Worm (Caenorhabditis elegans): ENCODE results near the gene tbx-31.
"Not testable (repeated sequence)": the region's sequence is repeated elsewhere in the genome, so short reads cannot be mapped to it uniquely, and the experiment has no call there.

Gene tbx-31

ce11 chrX:1706538-1706937, 32.6 kb upstream of the tbx-31 start, which contains the start of gene F07G6.5:
TSS of gene F07G6.5 (minus strand) at chrX:1706638.
- TF ChIP-seq nhr-84 (tag; optimal IDR thresholded peaks at IDR 0.05) (no peak), egl-27 (tag; optimal IDR thresholded peaks at IDR 0.05) (no peak), unc-130 (tag; optimal IDR thresholded peaks at IDR 0.05) (no peak), swsn-7 (tag; optimal IDR thresholded peaks at IDR 0.05) (no peak), C04F5.9 (tag; optimal IDR thresholded peaks at IDR 0.05) (no peak), dsc-1 (tag; optimal IDR thresholded peaks at IDR 0.05) (no peak), lin-35 (GFP tag; optimal IDR thresholded peaks at IDR 0.05) (no peak), nhr-20 (tag; optimal IDR thresholded peaks at IDR 0.05) (no peak), ces-1 (GFP tag; optimal IDR thresholded peaks at IDR 0.05) (no peak), ztf-11 (tag; optimal IDR thresholded peaks at IDR 0.05) (no peak)

- TF ChIP-seq blmp-1 (tag; optimal IDR thresholded peaks at IDR 0.05) (no peak), jun-1 (tag; optimal IDR thresholded peaks at IDR 0.05) (no peak), tbx-2 (tag; optimal IDR thresholded peaks at IDR 0.05) (no peak), C34B4.2 (tag; optimal IDR thresholded peaks at IDR 0.05) (no peak), ets-5 (GFP tag; IDR thresholded peaks at IDR 0.05) (no peak), aha-1 (tag; optimal IDR thresholded peaks at IDR 0.05) (no peak)
Measured at ce11 chrX:1703840-1704239, 29.9 kb upstream of the tbx-31 start, which contains the start of gene C36C9.5. TSS of gene C36C9.5 (minus strand) at chrX:1703940.

ce11 chrX:1703049-1703448, 29.1 kb upstream of the tbx-31 start:
- no peak for TF ChIP-seq fos-1 (tag; optimal IDR thresholded peaks at IDR 0.05)
- no peak for TF ChIP-seq tbx-2 (tag; optimal IDR thresholded peaks at IDR 0.05)

ce11 chrX:1698476-1698875, 24.5 kb upstream of the tbx-31 start:
- TF ChIP-seq ceh-88 (GFP tag; IDR thresholded peaks at IDR 0.05) (no peak), alr-1 (tag; optimal IDR thresholded peaks at IDR 0.05; ENCODE audit: borderline replicate concordance) (no peak), swsn-7 (tag; optimal IDR thresholded peaks at IDR 0.05) (no peak), ceh-63 (GFP tag; optimal IDR thresholded peaks at IDR 0.05) (no peak), grh-1 (GFP tag; IDR thresholded peaks at IDR 0.05) (no peak), C16A3.4 (tag; optimal IDR thresholded peaks at IDR 0.05) (no peak), elt-3 (tag; optimal IDR thresholded peaks at IDR 0.05) (no peak), tbx-2 (tag; optimal IDR thresholded peaks at IDR 0.05) (no peak)

ce11 chrX:1696879-1697278, 22.9 kb upstream of the tbx-31 start, which contains the start of gene C36C9.4:
TSS of gene C36C9.4 (minus strand) at chrX:1696979.
- TF ChIP-seq nhr-76 (tag; optimal IDR thresholded peaks at IDR 0.05); snu-23 (GFP tag; optimal IDR thresholded peaks at IDR 0.05); pqm-1 (tag; optimal IDR thresholded peaks at IDR 0.05): not testable (repeated sequence)

- not testable (repeated sequence) for TF ChIP-seq C16A3.4 (tag; optimal IDR thresholded peaks at IDR 0.05); ztf-11 (tag; optimal IDR thresholded peaks at IDR 0.05); sup-37 (GFP tag; optimal IDR thresholded peaks at IDR 0.05)
Measured at ce11 chrX:1690894-1691293, 16.9 kb upstream of the tbx-31 start, which contains the start of gene C36C9.6. TSS of gene C36C9.6 (minus strand) at chrX:1690994.

- not testable (repeated sequence) for TF ChIP-seq snpc-4 (tag; optimal IDR thresholded peaks at IDR 0.05); fkh-10 (GFP tag; optimal IDR thresholded peaks at IDR 0.05); unc-62 (GFP tag; optimal IDR thresholded peaks at IDR 0.05)
Measured at ce11 chrX:1689996-1690395, 16.0 kb upstream of the tbx-31 start, which contains the start of gene C36C9.12. TSS of gene C36C9.12 (minus strand) at chrX:1690096.
